Fruit fly (Drosophila melanogaster): ENCODE results near the gene par-6.

- TF ChIP-seq sv (GFP tag; optimal IDR thresholded peaks at IDR 0.05) (no peak), psq (GFP tag; optimal IDR thresholded peaks at IDR 0.05) (no peak), h (GFP tag; optimal IDR thresholded peaks at IDR 0.05) (no peak), Hr83 (GFP tag; optimal IDR thresholded peaks at IDR 0.05; ENCODE audit: poor library complexity, severe bottlenecking) (no peak), brk (GFP tag; optimal IDR thresholded peaks at IDR 0.05) (no peak), Mio (GFP tag; optimal IDR thresholded peaks at IDR 0.05) (no peak), jim (GFP tag; optimal IDR thresholded peaks at IDR 0.05) (no peak), usp (GFP tag; optimal IDR thresholded peaks at IDR 0.05) (no peak), Dfd (GFP tag; optimal IDR thresholded peaks at IDR 0.05) (no peak), dl (GFP tag; optimal IDR thresholded peaks at IDR 0.05; ENCODE audit: insufficient read depth in 1 of 2, partially characterized antibody in 2 of 2) (no peak)
Observed at dm6 chrX:17697703-17698145, 5.4 kb upstream of the par-6 start.

Data from whole organism, wandering third instar larva.